Worm (Caenorhabditis elegans) whole organism, young adult: Measurements from ENCODE around the gene Y60A9.1.

Source experiments
- B0019.2 ChIP-seq: fragments of 200-800 bp; sonication (Bioruptor generic); conservative IDR thresholded peaks from 2 replicates; pipeline ENCODE4 v1.3.6; 2022; ENCODE audit warnings: missing genetic modification reagents, missing genetic modification characterization, missing compliant biosample characterization
- F39B2.1 ChIP-seq: fragments of 200-800 bp; sonication (Bioruptor generic); IDR thresholded peaks from 2 replicates; pipeline ENCODE4 v1.3.6; 2022; ENCODE audit warnings: missing genetic modification reagents, missing genetic modification characterization, missing compliant biosample characterization
- F49E8.2 ChIP-seq: sonication (generic microtip); optimal IDR thresholded peaks from 3 replicates; lab custom pipeline; 2017; ENCODE audit warnings: missing genetic modification characterization, mild to moderate bottlenecking, missing compliant biosample characterization, antibody characterized with exemption, moderate library complexity; ENCODE audit not compliant: insufficient read depth
- attf-6 ChIP-seq: fragments of 200-800 bp; sonication (Bioruptor generic); IDR thresholded peaks from 2 replicates; pipeline ENCODE4 v1.3.6; 2022; ENCODE audit warnings: missing genetic modification reagents, missing genetic modification characterization, missing compliant biosample characterization
- ceh-100 ChIP-seq: fragments of 200-800 bp; sonication (Bioruptor generic); IDR thresholded peaks from 2 replicates; pipeline ENCODE4 v1.3.6; 2022; ENCODE audit warnings: missing genetic modification reagents, missing genetic modification characterization, missing compliant biosample characterization
- ceh-91 ChIP-seq: fragments of 200-800 bp; sonication (Bioruptor generic); IDR thresholded peaks from 2 replicates; pipeline ENCODE4 v1.3.6; 2022; ENCODE audit warnings: missing genetic modification reagents, missing genetic modification characterization, missing compliant biosample characterization
- dox-1 ChIP-seq: fragments of 200-800 bp; sonication (Bioruptor generic); IDR thresholded peaks from 2 replicates; pipeline ENCODE4 v1.3.6; 2022; ENCODE audit warnings: missing genetic modification reagents, missing genetic modification characterization, missing compliant biosample characterization
- lag-1 ChIP-seq: fragments of 200-800 bp; sonication (Bioruptor generic); IDR thresholded peaks from 2 replicates; pipeline ENCODE4 v1.3.6; 2022; ENCODE audit warnings: missing genetic modification reagents, missing genetic modification characterization, missing compliant biosample characterization
- madf-8 ChIP-seq: fragments of 200-800 bp; sonication (Bioruptor generic); conservative IDR thresholded peaks from 2 replicates; pipeline ENCODE4 v1.3.6; 2022; ENCODE audit warnings: missing genetic modification reagents, missing genetic modification characterization, missing compliant biosample characterization
- mcd-1 ChIP-seq: fragments of 200-800 bp; sonication (Bioruptor generic); IDR thresholded peaks from 2 replicates; pipeline ENCODE4 v1.3.6; 2022; ENCODE audit warnings: missing genetic modification reagents, missing genetic modification characterization, missing compliant biosample characterization
- pha-4 ChIP-seq: fragments of 150-350 bp; sonication (generic microtip); optimal IDR thresholded peaks from 2 replicates; lab custom pipeline; 2014; ENCODE audit warnings: missing biosample characterization, missing genetic modification reagents, missing genetic modification characterization
- ztf-26 ChIP-seq: sonication (generic microtip); optimal IDR thresholded peaks from 2 replicates; lab custom pipeline; 2017; ENCODE audit warnings: missing genetic modification characterization, missing compliant biosample characterization

DNA sequence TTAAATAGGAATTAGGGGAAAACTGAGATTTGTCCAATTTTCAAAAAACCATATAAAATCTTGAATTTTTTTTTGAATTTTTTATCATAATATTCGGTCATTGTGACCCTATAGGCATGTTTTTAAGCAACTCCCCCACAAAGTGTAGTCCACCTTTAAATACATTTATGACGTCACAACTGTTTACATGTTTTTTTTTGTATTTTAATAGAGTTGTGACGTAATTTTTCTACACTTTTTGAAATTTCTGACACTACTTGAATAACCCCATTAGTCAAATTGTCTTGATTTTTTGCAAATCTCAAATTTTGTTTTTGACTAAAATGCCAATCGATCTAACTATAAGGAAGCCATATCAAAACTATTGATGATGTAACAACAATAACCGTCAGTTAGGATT, 29.1 kb downstream of the Y60A9.1 start:
- TF ChIP-seq B0019.2 (GFP tag; lab: Robert Waterston, UW) (no peak), ceh-91 (GFP tag; lab: Robert Waterston, UW) (no peak), F49E8.2 (tag; lab: Kevin White, UChicago) (no peak), ztf-26 (no peak), madf-8 (GFP tag; lab: Robert Waterston, UW) (no peak), F39B2.1 (no peak), mcd-1 (GFP tag; lab: Robert Waterston, UW) (no peak), pha-4 (no peak), ceh-100 (GFP tag; lab: Robert Waterston, UW) (no peak), lag-1 (GFP tag; lab: Robert Waterston, UW) (no peak), attf-6 (GFP tag; lab: Robert Waterston, UW) (no peak), dox-1 (no peak)
